Fruit fly (Drosophila melanogaster) whole organism, embryonic: ENCODE measurements around the gene Ns1.
A peak's percentile ranks its signal among the peaks of the same experiment; 100 is the strongest.

Experiments used
- Aef1 ChIP-seq: fragments of 200-800 bp; sonication (Bioruptor generic); IDR thresholded peaks from 3 replicates; pipeline ENCODE4 v1.3.6; 2022; ENCODE audit warnings: missing biosample characterization, missing genetic modification characterization
- Awh ChIP-seq: fragments of 200-800 bp; sonication (Bioruptor generic); IDR thresholded peaks from 2 replicates; pipeline ENCODE4, ENCODE4 v1.3.6; 2022; ENCODE audit warnings: missing biosample characterization, missing genetic modification characterization
- CG11560 ChIP-seq: fragments of 200-800 bp; sonication (Bioruptor generic); IDR thresholded peaks from 3 replicates; pipeline ENCODE4 v1.3.6; 2022; ENCODE audit warnings: missing biosample characterization, missing genetic modification characterization
- CG11696 ChIP-seq: fragments of 200-800 bp; sonication (Bioruptor generic); IDR thresholded peaks from 2 replicates; pipeline ENCODE4 v1.3.6; 2022; ENCODE audit warnings: missing biosample characterization, missing genetic modification characterization
- CG12236 ChIP-seq: fragments of 200-800 bp; sonication (Bioruptor generic); optimal IDR thresholded peaks from 2 replicates; lab custom pipeline; 2016; ENCODE audit warnings: missing biosample characterization, missing genetic modification characterization
- CG14965 ChIP-seq: fragments of 200-800 bp; sonication (Bioruptor generic); optimal IDR thresholded peaks from 2 replicates; lab custom pipeline; 2016; ENCODE audit warnings: missing biosample characterization, missing genetic modification characterization, borderline replicate concordance
- CG15514 ChIP-seq: fragments of 200-800 bp; sonication (Bioruptor generic); optimal IDR thresholded peaks from 3 replicates; lab custom pipeline; 2017; ENCODE audit warnings: missing biosample characterization, missing genetic modification characterization, mild to moderate bottlenecking, moderate library complexity, missing genetic modification reagents
- CG1602 ChIP-seq: fragments of 200-800 bp; sonication (Bioruptor generic); optimal IDR thresholded peaks from 3 replicates; lab custom pipeline; 2016; ENCODE audit warnings: missing biosample characterization, missing genetic modification characterization
- CG1603 ChIP-seq: fragments of 200-800 bp; sonication (Bioruptor generic); optimal IDR thresholded peaks from 2 replicates; lab custom pipeline; 2019; ENCODE audit warnings: missing biosample characterization, mild to moderate bottlenecking, missing genetic modification characterization, moderate library complexity
- CG17802 ChIP-seq: fragments of 200-800 bp; sonication (Bioruptor generic); optimal IDR thresholded peaks from 2 replicates; lab custom pipeline; 2018; ENCODE audit warnings: missing biosample characterization, mild to moderate bottlenecking, missing genetic modification characterization, moderate library complexity
- CG2120 ChIP-seq: fragments of 200-800 bp; sonication (Bioruptor generic); optimal IDR thresholded peaks from 3 replicates; lab custom pipeline; 2016; ENCODE audit warnings: missing biosample characterization, missing genetic modification characterization
- CG32767 ChIP-seq: fragments of 200-800 bp; sonication (Bioruptor generic); IDR thresholded peaks from 2 replicates; pipeline ENCODE4 v1.3.6; 2022; ENCODE audit warnings: missing biosample characterization, missing genetic modification characterization
- CG3726 ChIP-seq: fragments of 200-800 bp; sonication (Bioruptor generic); IDR thresholded peaks from 3 replicates; pipeline ENCODE4, ENCODE4 v1.3.6; 2022; ENCODE audit warnings: missing biosample characterization, missing genetic modification characterization
- CG42726 ChIP-seq: fragments of 200-800 bp; sonication (Bioruptor generic); IDR thresholded peaks from 2 replicates; pipeline ENCODE4 v1.3.6; 2022; ENCODE audit warnings: missing biosample characterization, missing genetic modification characterization; ENCODE audit not compliant: partially characterized antibody
- CG6689 ChIP-seq: fragments of 200-800 bp; sonication (Bioruptor generic); IDR thresholded peaks from 2 replicates; pipeline ENCODE4 v1.3.6; 2022; ENCODE audit warnings: missing biosample characterization, missing genetic modification characterization
- CG7786 ChIP-seq: fragments of 200-800 bp; sonication (Bioruptor generic); optimal IDR thresholded peaks from 2 replicates; lab custom pipeline; 2016; ENCODE audit warnings: missing biosample characterization, missing genetic modification characterization
- CG8765 ChIP-seq: fragments of 200-800 bp; sonication (Bioruptor generic); IDR thresholded peaks from 2 replicates; pipeline ENCODE4 v1.3.6; 2022; ENCODE audit warnings: missing biosample characterization, missing genetic modification characterization
- CG9609 ChIP-seq: fragments of 200-800 bp; sonication (Bioruptor generic); optimal IDR thresholded peaks from 3 replicates; lab custom pipeline; 2016; ENCODE audit warnings: missing biosample characterization, missing genetic modification characterization
- CG9727 ChIP-seq: fragments of 200-800 bp; sonication (Bioruptor generic); optimal IDR thresholded peaks from 3 replicates; lab custom pipeline; 2017; ENCODE audit warnings: missing biosample characterization, mild to moderate bottlenecking, missing genetic modification characterization
- Camta ChIP-seq: fragments of 200-800 bp; sonication (Bioruptor generic); optimal IDR thresholded peaks from 2 replicates; lab custom pipeline; 2016; ENCODE audit warnings: missing biosample characterization, missing genetic modification characterization
- Dad ChIP-seq: fragments of 200-800 bp; sonication (Bioruptor generic); optimal IDR thresholded peaks from 3 replicates; lab custom pipeline; 2016; ENCODE audit warnings: missing biosample characterization, missing genetic modification characterization
- Ets65A ChIP-seq: fragments of 200-800 bp; sonication (Bioruptor generic); peaks from one replicate; lab custom pipeline; 2016; ENCODE audit warnings: missing biosample characterization, missing genetic modification characterization
- Gug ChIP-seq: fragments of 200-800 bp; sonication (Bioruptor generic); IDR thresholded peaks from 4 replicates; pipeline ENCODE4 v1.3.6; 2022; ENCODE audit warnings: missing biosample characterization, missing genetic modification characterization
- Hand ChIP-seq: fragments of 200-800 bp; sonication (Bioruptor generic); optimal IDR thresholded peaks from 2 replicates; lab custom pipeline; 2017; ENCODE audit warnings: mild to moderate bottlenecking, missing biosample characterization, missing genetic modification reagents, missing genetic modification characterization
- Hsf ChIP-seq: fragments of 200-800 bp; sonication (Bioruptor generic); optimal IDR thresholded peaks from 3 replicates; lab custom pipeline; 2016; ENCODE audit warnings: missing biosample characterization, missing genetic modification characterization
- Lpt ChIP-seq: fragments of >200 bp; optimal IDR thresholded peaks from 2 replicates; lab custom pipeline; 2018; ENCODE audit warnings: missing biosample characterization, missing genetic modification characterization
- Meics ChIP-seq: fragments of 200-800 bp; sonication (Bioruptor generic); optimal IDR thresholded peaks from 2 replicates; lab custom pipeline; 2017; ENCODE audit warnings: missing biosample characterization, mild to moderate bottlenecking, missing genetic modification characterization
- NC2β ChIP-seq: fragments of 200-800 bp; sonication (Bioruptor generic); optimal IDR thresholded peaks from 2 replicates; lab custom pipeline; 2016; ENCODE audit warnings: missing biosample characterization, missing genetic modification characterization
- Scr ChIP-seq: fragments of 200-800 bp; sonication (Bioruptor generic); IDR thresholded peaks from 2 replicates; pipeline ENCODE4 v1.3.6; 2022; ENCODE audit warnings: missing biosample characterization, missing genetic modification characterization; ENCODE audit not compliant: partially characterized antibody
- Taf1 ChIP-seq: fragments of 200-800 bp; sonication (Bioruptor generic); IDR thresholded peaks from 2 replicates; pipeline ENCODE4 v1.3.6; 2022; ENCODE audit warnings: missing biosample characterization, missing genetic modification characterization
- ab ChIP-seq: fragments of 200-800 bp; sonication (Bioruptor generic); optimal IDR thresholded peaks from 2 replicates; lab custom pipeline; 2016; ENCODE audit warnings: missing biosample characterization, missing genetic modification characterization
- aop ChIP-seq: fragments of 200-800 bp; sonication (Bioruptor generic); IDR thresholded peaks from 2 replicates; pipeline ENCODE4 v1.3.6; 2022; ENCODE audit warnings: missing biosample characterization, missing genetic modification characterization
- ase ChIP-seq: fragments of 200-800 bp; sonication (Bioruptor generic); IDR thresholded peaks from 3 replicates; pipeline ENCODE4 v1.3.6; 2022; ENCODE audit warnings: missing biosample characterization, missing genetic modification characterization
- dpn ChIP-seq, 2 experiments: fragments of 200-800 bp; sonication (Bioruptor generic); optimal IDR thresholded peaks; 3 replicates each; lab custom pipeline; 2016; ENCODE audit warnings: missing biosample characterization in 2 of 2, missing genetic modification characterization in 2 of 2
- fd3F ChIP-seq: fragments of 200-800 bp; sonication (Bioruptor generic); optimal IDR thresholded peaks from 2 replicates; lab custom pipeline; 2018; ENCODE audit warnings: missing biosample characterization, mild to moderate bottlenecking, missing genetic modification characterization, moderate library complexity
- gsb ChIP-seq: fragments of 200-800 bp; sonication (Bioruptor generic); IDR thresholded peaks from 2 replicates; pipeline ENCODE4 v1.3.6; 2022; ENCODE audit warnings: missing biosample characterization, missing genetic modification characterization
- gt ChIP-seq: fragments of 200-800 bp; sonication (Bioruptor generic); IDR thresholded peaks from 2 replicates; pipeline ENCODE4 v1.3.6; 2022; ENCODE audit warnings: missing biosample characterization, missing genetic modification characterization
- hbn ChIP-seq: fragments of 200-800 bp; sonication (Bioruptor generic); IDR thresholded peaks from 2 replicates; pipeline ENCODE4 v1.3.6; 2022; ENCODE audit warnings: missing biosample characterization, missing genetic modification characterization; ENCODE audit not compliant: partially characterized antibody
- ken ChIP-seq: fragments of 200-800 bp; sonication (Bioruptor generic); IDR thresholded peaks from 3 replicates; pipeline ENCODE4 v1.3.6; 2022; ENCODE audit warnings: missing biosample characterization, missing genetic modification characterization
- klu ChIP-seq: fragments of 200-800 bp; sonication (Bioruptor generic); IDR thresholded peaks from 2 replicates; pipeline ENCODE4 v1.3.6; 2022; ENCODE audit warnings: missing biosample characterization, missing genetic modification characterization
- lmd ChIP-seq: fragments of 200-800 bp; sonication (Bioruptor generic); IDR thresholded peaks from 2 replicates; pipeline ENCODE4 v1.3.6; 2022; ENCODE audit warnings: missing biosample characterization, missing genetic modification characterization
- nerfin-2 ChIP-seq: fragments of 200-800 bp; sonication (Bioruptor generic); IDR thresholded peaks from 2 replicates; pipeline ENCODE4 v1.3.6; 2022; ENCODE audit warnings: missing biosample characterization, missing genetic modification characterization; ENCODE audit not compliant: partially characterized antibody
- onecut ChIP-seq: fragments of 200-800 bp; sonication (Bioruptor generic); IDR thresholded peaks from 2 replicates; pipeline ENCODE4 v1.3.6; 2022; ENCODE audit warnings: missing biosample characterization, missing genetic modification characterization
- pho ChIP-seq: fragments of 200-800 bp; sonication (Bioruptor generic); optimal IDR thresholded peaks from 2 replicates; lab custom pipeline; 2016; ENCODE audit warnings: missing biosample characterization, missing genetic modification characterization
- sens-2 ChIP-seq: fragments of 200-800 bp; sonication (Bioruptor generic); IDR thresholded peaks from 2 replicates; pipeline ENCODE4 v1.3.6; 2022; ENCODE audit warnings: missing biosample characterization, missing genetic modification characterization
- sqz ChIP-seq: fragments of 200-800 bp; sonication (Bioruptor generic); optimal IDR thresholded peaks from 3 replicates; lab custom pipeline; 2018; ENCODE audit warnings: missing biosample characterization, mild to moderate bottlenecking, missing genetic modification characterization
- stwl ChIP-seq: fragments of 200-800 bp; sonication (Bioruptor generic); optimal IDR thresholded peaks from 3 replicates; lab custom pipeline; 2018; ENCODE audit warnings: missing biosample characterization, mild to moderate bottlenecking, missing genetic modification characterization, moderate library complexity
- tap ChIP-seq: fragments of 200-800 bp; optimal IDR thresholded peaks from 3 replicates; lab custom pipeline; 2019; ENCODE audit warnings: missing biosample characterization, mild to moderate bottlenecking, missing genetic modification characterization, moderate library complexity
- vfl ChIP-seq: fragments of 200-800 bp; sonication (Bioruptor generic); optimal IDR thresholded peaks from 2 replicates; lab custom pipeline; 2016; ENCODE audit warnings: missing biosample characterization, missing genetic modification characterization
- wdn ChIP-seq: fragments of 200-800 bp; sonication (Bioruptor generic); IDR thresholded peaks from 2 replicates; pipeline ENCODE4 v1.3.6; 2022; ENCODE audit warnings: missing biosample characterization, missing genetic modification characterization
- wek ChIP-seq: fragments of 200-800 bp; sonication (Bioruptor generic); optimal IDR thresholded peaks from 3 replicates; lab custom pipeline; 2018; ENCODE audit warnings: missing biosample characterization, mild to moderate bottlenecking, missing genetic modification characterization, moderate library complexity

The Ns1 gene

DNA sequence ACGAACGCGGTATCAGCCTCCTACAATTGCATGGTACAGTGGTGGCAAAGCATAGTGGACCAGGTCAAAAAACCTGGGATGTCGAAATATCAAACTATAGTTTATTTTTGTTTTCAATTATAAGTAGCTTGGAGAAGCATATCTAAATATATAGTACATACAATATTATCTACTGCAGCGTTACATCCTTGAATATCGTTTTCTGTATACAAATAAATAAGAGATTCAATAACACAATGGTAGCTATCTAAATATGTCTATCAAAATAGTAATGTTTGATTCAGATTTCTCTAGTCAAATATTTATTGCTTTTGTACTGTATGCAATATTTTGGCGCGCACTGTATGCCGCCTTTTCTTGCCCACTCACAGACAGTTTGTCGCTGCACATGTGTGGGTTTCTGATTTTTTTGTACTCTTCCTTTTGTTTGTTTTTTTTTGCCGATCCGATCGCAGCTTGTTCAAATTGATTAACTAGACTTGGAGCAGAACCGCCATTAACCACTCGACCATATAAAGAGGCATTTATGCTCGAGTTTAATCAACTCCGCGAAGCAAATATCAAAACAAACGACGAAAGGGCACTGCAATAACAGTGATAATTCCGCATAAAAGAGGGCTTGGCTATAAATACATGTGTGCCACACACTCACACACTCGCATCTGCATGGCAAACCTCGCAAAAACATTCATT is 8.3 kb upstream of the Ns1 start (continued):
- peak; percentile 87 for TF ChIP-seq CG9609 (GFP tag; lab: Kevin White, UChicago)
- peak; percentile 94 for TF ChIP-seq lmd
- peak; percentile 91 for TF ChIP-seq klu (GFP tag; lab: Robert Waterston, UW)
- no peak for TF ChIP-seq Lpt
- TF ChIP-seq stwl, result peak; percentile 40
- TF ChIP-seq ken (GFP tag; lab: Robert Waterston, UW), result peak; percentile 90
- TF ChIP-seq CG1603, result peak; percentile 87
- TF ChIP-seq NC2β (GFP tag; lab: Kevin White, UChicago), result peak; percentile 85
- TF ChIP-seq Dad, result peak; percentile 82
- peak; percentile 84 for TF ChIP-seq CG11696 (GFP tag; lab: Robert Waterston, UW)
- peak; percentile 82; the same call in 1 of the 2 replicates for TF ChIP-seq Taf1 (GFP tag; lab: Robert Waterston, UW)
- peak; percentile 91 for TF ChIP-seq fd3F (GFP tag; lab: Kevin White, UChicago)
- TF ChIP-seq Aef1, result peak; percentile 90
- TF ChIP-seq ab, result peak; percentile 73
- TF ChIP-seq Hand (GFP tag; lab: Kevin White, UChicago), result peak; percentile 93
- TF ChIP-seq CG32767 (GFP tag; lab: Robert Waterston, UW), result peak; percentile 96
- TF ChIP-seq ase, result peak; percentile 91
- peak; percentile 55 for TF ChIP-seq CG14965 (GFP tag; lab: Kevin White, UChicago)
- no peak for TF ChIP-seq nerfin-2 (GFP tag; lab: Robert Waterston, UW)
- peak; percentile 76 for TF ChIP-seq gt
- TF ChIP-seq sens-2 (GFP tag; lab: Robert Waterston, UW), result peak; percentile 66; the same call in 1 of the 2 replicates
- peak; percentile 88 for TF ChIP-seq sqz (GFP tag; lab: Kevin White, UChicago)
- TF ChIP-seq CG7786 (GFP tag; lab: Kevin White, UChicago), result peak; percentile 88
- peak; percentile 96 for TF ChIP-seq Ets65A (GFP tag; lab: Kevin White, UChicago)
- peak; percentile 94 for TF ChIP-seq CG2120 (GFP tag; lab: Kevin White, UChicago)
- no peak for TF ChIP-seq aop
- TF ChIP-seq Meics (GFP tag; lab: Kevin White, UChicago), result peak; percentile 95
- TF ChIP-seq CG15514 (GFP tag; lab: Kevin White, UChicago), result peak; percentile 80
- TF ChIP-seq wek (GFP tag; lab: Kevin White, UChicago), result peak; percentile 87
- peak; percentile 84 for TF ChIP-seq gsb (GFP tag; lab: Robert Waterston, UW)
- peak; percentile 93 for TF ChIP-seq Gug (GFP tag; lab: Robert Waterston, UW)
- TF ChIP-seq CG12236 (GFP tag; lab: Kevin White, UChicago), result peak; percentile 80
- TF ChIP-seq CG42726 (GFP tag; lab: Robert Waterston, UW), result no peak
- peak; percentile 93 for TF ChIP-seq tap (tag; lab: Kevin White, UChicago)
- TF ChIP-seq CG1602 (GFP tag; lab: Kevin White, UChicago), result peak; percentile 94
- peak; percentile 80; the same call in 2 of the 3 replicates for TF ChIP-seq CG11560 (tag; lab: Robert Waterston, UW)
- peak; percentile 73 for TF ChIP-seq CG8765 (GFP tag; lab: Robert Waterston, UW)
- peak; percentile 90 for TF ChIP-seq vfl
- peak; percentile 95 for TF ChIP-seq Hsf
- TF ChIP-seq dpn (GFP tag; optimal IDR thresholded peaks at IDR 0.05; lab: Kevin White, UChicago), result peak; percentile 90 to 94
- peak; percentile 94 for TF ChIP-seq Awh (GFP tag; lab: Robert Waterston, UW)
- peak; percentile 89 for TF ChIP-seq pho (GFP tag; lab: Kevin White, UChicago)
- TF ChIP-seq hbn (GFP tag; lab: Robert Waterston, UW), result no peak
- TF ChIP-seq wdn (GFP tag; lab: Robert Waterston, UW), result peak; percentile 82
- peak; percentile 95 for TF ChIP-seq CG6689 (GFP tag; lab: Robert Waterston, UW)
- peak; percentile 87 for TF ChIP-seq CG3726 (GFP tag; lab: Robert Waterston, UW)
- peak; percentile 91 for TF ChIP-seq onecut (GFP tag; lab: Robert Waterston, UW)
- TF ChIP-seq Scr (GFP tag; lab: Robert Waterston, UW), result no peak
- peak; percentile 63 for TF ChIP-seq CG17802 (tag; lab: Kevin White, UChicago)
- TF ChIP-seq CG9727 (GFP tag; lab: Kevin White, UChicago), result peak; percentile 97
- peak; percentile 93 for TF ChIP-seq Camta (GFP tag; lab: Kevin White, UChicago)
